Worm (Caenorhabditis elegans): ENCODE results near the gene pmt-2.

DNA sequence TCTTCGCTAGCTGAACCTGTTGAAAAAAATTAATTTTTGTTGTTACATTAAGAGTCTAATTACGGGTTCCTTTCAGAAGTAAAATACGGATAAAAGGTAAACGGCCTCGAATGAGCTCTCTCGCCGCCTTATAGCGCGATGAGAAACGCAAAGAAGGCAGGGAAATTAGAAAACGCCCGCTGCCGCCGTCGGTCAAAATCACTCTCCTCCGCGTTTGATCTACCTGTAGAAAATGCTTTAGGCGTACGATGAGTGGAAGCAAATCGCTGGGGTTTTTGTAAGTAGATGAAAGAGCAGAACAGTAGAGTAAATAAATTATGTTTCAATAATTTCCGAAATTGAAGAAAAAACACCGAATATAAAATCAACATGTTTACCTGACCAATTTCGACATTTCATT, 8.8 kb downstream of the pmt-2 start:
- no peak for TF ChIP-seq ama-1 (optimal IDR thresholded peaks at IDR 0.05)
- TF ChIP-seq B0310.2 (tag; optimal IDR thresholded peaks at IDR 0.05): no peak
- TF ChIP-seq hnd-1 (tag; optimal IDR thresholded peaks at IDR 0.05): no peak
- TF ChIP-seq ceh-13 (GFP tag; optimal IDR thresholded peaks at IDR 0.05): no peak
- no peak for TF ChIP-seq tbx-37 (GFP tag; conservative IDR thresholded peaks at IDR 0.05)
- TF ChIP-seq hmbx-1 (tag; optimal IDR thresholded peaks at IDR 0.05): no peak
- no peak for TF ChIP-seq flt-1 (GFP tag; IDR thresholded peaks at IDR 0.05)
- no peak for TF ChIP-seq scrt-1 (GFP tag; IDR thresholded peaks at IDR 0.05)
- TF ChIP-seq ceh-36 (tag; optimal IDR thresholded peaks at IDR 0.05): no peak
- no peak for TF ChIP-seq tra-4 (tag; optimal IDR thresholded peaks at IDR 0.05)
